Worm (Caenorhabditis elegans) whole organism, L1 larva: ENCODE data around the gene F19F10.3.

ENCODE experiments used
- F16B12.6 ChIP-seq: fragments of 150-350 bp; optimal IDR thresholded peaks from 2 replicates; lab custom pipeline; 2014; ENCODE audit warnings: missing biosample characterization, missing genetic modification characterization
- ceh-8 ChIP-seq: fragments of 200-800 bp; sonication (Bioruptor generic); optimal IDR thresholded peaks from 2 replicates; lab custom pipeline; 2018; ENCODE audit warnings: mild to moderate bottlenecking, missing genetic modification characterization, moderate library complexity, missing compliant biosample characterization
- dpl-1 ChIP-seq, 3 experiments: fragments of 150-350 bp in 2 of 3; sonication (generic microtip) in 1 of 3; optimal IDR thresholded peaks; 2 replicates each; lab custom pipeline; 2014 to 2017; ENCODE audit warnings: missing biosample characterization in 3 of 3, missing genetic modification characterization in 3 of 3, missing genetic modification reagents in 3 of 3
- efl-1 ChIP-seq, 4 experiments: fragments of 150-350 bp; optimal IDR thresholded peaks in 3 of 4; peaks in 1 of 4; 1 replicate in 1 of 4; 2 replicates in 3 of 4; lab custom pipeline; 2014; ENCODE audit warnings: missing biosample characterization in 2 of 4, missing genetic modification characterization in 2 of 4, missing genetic modification reagents in 2 of 4
- hlh-4 ChIP-seq: sonication (generic microtip); optimal IDR thresholded peaks from 2 replicates; lab custom pipeline; 2016; ENCODE audit warnings: mild to moderate bottlenecking, missing genetic modification characterization, missing compliant biosample characterization
- lin-35 ChIP-seq, 2 experiments: fragments of 150-350 bp; optimal IDR thresholded peaks; 2 replicates each; lab custom pipeline; 2014; ENCODE audit warnings: missing biosample characterization in 2 of 2, missing genetic modification characterization in 2 of 2, missing genetic modification reagents in 2 of 2
- lin-39 ChIP-seq: fragments of 150-350 bp; optimal IDR thresholded peaks from 2 replicates; lab custom pipeline; 2014; ENCODE audit warnings: missing biosample characterization, missing genetic modification reagents, missing genetic modification characterization
- mdl-1 ChIP-seq, 2 experiments: fragments of 150-350 bp; optimal IDR thresholded peaks; 2 replicates each; lab custom pipeline; 2014 to 2017; ENCODE audit warnings: missing biosample characterization in 2 of 2, missing genetic modification characterization in 2 of 2, inconsistent platforms in 1 of 2
- nhr-20 ChIP-seq: sonication (generic microtip); optimal IDR thresholded peaks from 2 replicates; lab custom pipeline; 2016; ENCODE audit warnings: mild to moderate bottlenecking, missing genetic modification characterization, missing compliant biosample characterization
- nhr-76 ChIP-seq: sonication (generic microtip); optimal IDR thresholded peaks from 2 replicates; lab custom pipeline; 2017; ENCODE audit warnings: missing biosample characterization, missing genetic modification characterization
- skn-1 ChIP-seq: fragments of 150-350 bp; optimal IDR thresholded peaks from 2 replicates; lab custom pipeline; 2014; ENCODE audit warnings: missing biosample characterization, missing genetic modification characterization
- snpc-4 ChIP-seq: fragments of 150-350 bp; optimal IDR thresholded peaks from 2 replicates; lab custom pipeline; 2014; ENCODE audit warnings: missing biosample characterization, missing genetic modification characterization
- sox-4 ChIP-seq: sonication (generic microtip); optimal IDR thresholded peaks from 2 replicates; lab custom pipeline; 2016; ENCODE audit warnings: missing genetic modification characterization, missing compliant biosample characterization
- ztf-11 ChIP-seq, 2 experiments: sonication (generic microtip); optimal IDR thresholded peaks; 2 replicates each; lab custom pipeline; 2016 to 2017; ENCODE audit warnings: missing genetic modification characterization in 2 of 2, missing biosample characterization in 1 of 2, missing compliant biosample characterization in 1 of 2

- no peak for TF ChIP-seq nhr-76 (tag; lab: Kevin White, UChicago)
- peak; percentile 58 to 79 for TF ChIP-seq lin-35 (GFP tag; optimal IDR thresholded peaks at IDR 0.05; lab: Kevin White, UChicago)
- TF ChIP-seq sox-4 (tag; lab: Kevin White, UChicago) = no peak
- TF ChIP-seq mdl-1 (tag; optimal IDR thresholded peaks at IDR 0.05; lab: Kevin White, UChicago) = no peak
- TF ChIP-seq efl-1 (optimal IDR thresholded peaks at IDR 0.05; lab: Kevin White, UChicago) = peak; percentile 75 to 77
- peak; percentile 67 to 96 for TF ChIP-seq efl-1 (GFP tag; optimal IDR thresholded peaks at IDR 0.05 in 1 of 2; lab: Kevin White, UChicago)
- peak; percentile 21 for TF ChIP-seq snpc-4 (tag; lab: Kevin White, UChicago)
- TF ChIP-seq ztf-11 (tag; optimal IDR thresholded peaks at IDR 0.05; lab: Kevin White, UChicago) = no peak
- TF ChIP-seq dpl-1 (GFP tag; optimal IDR thresholded peaks at IDR 0.05; lab: Kevin White, UChicago) = peak; percentile 39 to 65 (median 58)
- peak; percentile 25 for TF ChIP-seq lin-39 (tag; lab: Kevin White, UChicago)
- TF ChIP-seq hlh-4 (tag; lab: Kevin White, UChicago) = no peak
- no peak for TF ChIP-seq ceh-8 (GFP tag; lab: Kevin White, UChicago)
- TF ChIP-seq nhr-20 (tag; lab: Kevin White, UChicago) = peak; percentile 65
- TF ChIP-seq F16B12.6 = no peak
- TF ChIP-seq skn-1 (tag; lab: Kevin White, UChicago) = peak; percentile 25
Observed at ce11 chrV:7580378-7580777, 28.5 kb downstream of the F19F10.3 start, which contains the start of gene ets-6.
